Worm (Caenorhabditis elegans): Measurements from ENCODE around the gene mltn-5.

DNA sequence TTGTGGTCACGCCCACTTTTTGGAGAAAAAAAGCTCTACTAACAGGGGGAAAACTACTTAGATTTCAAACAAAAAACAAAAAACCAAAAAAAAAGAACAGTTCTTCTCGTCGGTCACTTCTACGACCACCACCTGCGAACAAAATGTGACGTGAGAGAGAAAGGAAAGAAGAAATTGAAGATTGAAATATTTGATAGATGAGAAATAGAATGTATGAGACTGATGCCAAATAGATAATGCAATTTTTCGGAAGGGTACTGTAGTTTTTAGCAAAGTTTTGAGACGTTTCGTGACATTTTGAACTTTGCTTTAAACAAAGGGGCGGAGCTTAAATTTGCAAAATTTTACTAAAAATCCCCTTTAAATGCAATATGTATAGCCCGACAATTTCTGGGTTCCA lies 30.0 kb downstream of the mltn-5 start:
- TF ChIP-seq mes-4 (tag; optimal IDR thresholded peaks at IDR 0.05) (no peak), K11D2.4 (GFP tag; IDR thresholded peaks at IDR 0.05) (no peak), lin-26 (GFP tag; IDR thresholded peaks at IDR 0.05) (no peak), hmg-1.2 (GFP tag; IDR thresholded peaks at IDR 0.05) (no peak)

Measured in whole organism, young adult.